Worm (Caenorhabditis elegans): Measurements from ENCODE around the gene nspg-4.

Gene nspg-4

ce11 chrX:3375320-3375719, 25.1 kb upstream of the nspg-4 start:
- no peak for TF ChIP-seq ceh-82 (tag; optimal IDR thresholded peaks at IDR 0.05)
- no peak for TF ChIP-seq ZK546.5 (tag; optimal IDR thresholded peaks at IDR 0.05)
- no peak for TF ChIP-seq mbf-1 (tag; optimal IDR thresholded peaks at IDR 0.05)
- peak; percentile 10 for TF ChIP-seq unc-55 (GFP tag; optimal IDR thresholded peaks at IDR 0.05)
- no peak for TF ChIP-seq ztf-11 (tag; optimal IDR thresholded peaks at IDR 0.05)
- no peak for TF ChIP-seq mdl-1 (tag; optimal IDR thresholded peaks at IDR 0.05)
- TF ChIP-seq nhr-25 (tag; optimal IDR thresholded peaks at IDR 0.05), result no peak

- TF ChIP-seq ceh-16 (tag; optimal IDR thresholded peaks at IDR 0.05) (no peak), Y55F3AM.14 (GFP tag; optimal IDR thresholded peaks at IDR 0.05) (no peak), elt-1 (tag; optimal IDR thresholded peaks at IDR 0.05) (no peak), nhr-12 (tag; optimal IDR thresholded peaks at IDR 0.05) (no peak)
Observed at ce11 chrX:3374642-3375041, 24.4 kb upstream of the nspg-4 start, which contains the start of gene clc-3. TSS of gene clc-3 (minus strand) at chrX:3374742.

ce11 chrX:3371264-3371663, 21.1 kb upstream of the nspg-4 start:
- TF ChIP-seq ama-1 (optimal IDR thresholded peaks at IDR 0.05), result no peak
- peak; percentile 40 for TF ChIP-seq sma-3 (GFP tag; optimal IDR thresholded peaks at IDR 0.05)
- peak; percentile 40 for TF ChIP-seq nhr-11 (tag; optimal IDR thresholded peaks at IDR 0.05)
- TF ChIP-seq crh-2 (tag; optimal IDR thresholded peaks at IDR 0.05), result peak; percentile 47
- no peak for TF ChIP-seq alr-1 (tag; optimal IDR thresholded peaks at IDR 0.05)
- peak; percentile 7 for TF ChIP-seq lin-11 (tag; optimal IDR thresholded peaks at IDR 0.05)
- peak; percentile 33 for TF ChIP-seq snpc-4 (tag; optimal IDR thresholded peaks at IDR 0.05)
- TF ChIP-seq nhr-23 (tag; optimal IDR thresholded peaks at IDR 0.05), result no peak
- TF ChIP-seq ceh-82 (tag; optimal IDR thresholded peaks at IDR 0.05), result no peak
- no peak for TF ChIP-seq dmd-4 (tag; optimal IDR thresholded peaks at IDR 0.05)
- peak; percentile 34 for TF ChIP-seq nhr-25 (tag; optimal IDR thresholded peaks at IDR 0.05)
- TF ChIP-seq nhr-21 (tag; optimal IDR thresholded peaks at IDR 0.05), result peak; percentile 78
- peak; percentile 64 for TF ChIP-seq gmeb-1 (tag; optimal IDR thresholded peaks at IDR 0.05)
- no peak for TF ChIP-seq unc-62 (GFP tag; optimal IDR thresholded peaks at IDR 0.05)
- TF ChIP-seq sma-9 (GFP tag; optimal IDR thresholded peaks at IDR 0.05), result peak; percentile 72
- TF ChIP-seq sma-9 (tag; optimal IDR thresholded peaks at IDR 0.05), result no peak
- no peak for TF ChIP-seq elt-1 (tag; optimal IDR thresholded peaks at IDR 0.05)
- TF ChIP-seq F13H6.1 (tag; optimal IDR thresholded peaks at IDR 0.05), result peak; percentile 67
- no peak for TF ChIP-seq ceh-16 (tag; optimal IDR thresholded peaks at IDR 0.05)
- TF ChIP-seq nhr-129 (tag; optimal IDR thresholded peaks at IDR 0.05), result peak; percentile 89
- TF ChIP-seq sem-4 (tag; optimal IDR thresholded peaks at IDR 0.05), result peak; percentile 53
- TF ChIP-seq mab-5 (tag; optimal IDR thresholded peaks at IDR 0.05), result peak; percentile 30
- TF ChIP-seq fos-1 (tag; optimal IDR thresholded peaks at IDR 0.05), result peak; percentile 48
- peak; percentile 37 for TF ChIP-seq C34F6.9 (tag; optimal IDR thresholded peaks at IDR 0.05)
- no peak for TF ChIP-seq ztf-1 (GFP tag; conservative IDR thresholded peaks at IDR 0.05)
- no peak for TF ChIP-seq aly-2 (tag; optimal IDR thresholded peaks at IDR 0.05)
- no peak for TF ChIP-seq nhr-12 (tag; optimal IDR thresholded peaks at IDR 0.05)
- TF ChIP-seq lin-39 (tag; optimal IDR thresholded peaks at IDR 0.05), result no peak
- TF ChIP-seq nhr-6 (tag; optimal IDR thresholded peaks at IDR 0.05), result peak; percentile 4
- no peak for TF ChIP-seq zag-1 (tag; optimal IDR thresholded peaks at IDR 0.05)
- peak; percentile 38 for TF ChIP-seq lin-13 (GFP tag; optimal IDR thresholded peaks at IDR 0.05)
- TF ChIP-seq Y55F3AM.14 (GFP tag; optimal IDR thresholded peaks at IDR 0.05), result peak; percentile 66
- TF ChIP-seq ztf-4 (tag; optimal IDR thresholded peaks at IDR 0.05), result no peak
- peak in 1 of 2 experiments; percentile 14 for TF ChIP-seq mdl-1 (tag; optimal IDR thresholded peaks at IDR 0.05)
- peak; percentile 73 for TF ChIP-seq unc-55 (GFP tag; optimal IDR thresholded peaks at IDR 0.05)
- TF ChIP-seq peb-1 (tag; optimal IDR thresholded peaks at IDR 0.05), result no peak
- TF ChIP-seq ZK546.5 (tag; optimal IDR thresholded peaks at IDR 0.05), result no peak
- TF ChIP-seq egl-27 (tag; optimal IDR thresholded peaks at IDR 0.05), result peak; percentile 34
- TF ChIP-seq lsy-2 (tag; optimal IDR thresholded peaks at IDR 0.05), result peak in 1 of 2 experiments; percentile 32

ce11 chrX:3369442-3369841, 19.2 kb upstream of the nspg-4 start:
- TF ChIP-seq skn-1 (tag; optimal IDR thresholded peaks at IDR 0.05), result no peak
- TF ChIP-seq sma-9 (GFP tag; optimal IDR thresholded peaks at IDR 0.05), result no peak
- no peak for TF ChIP-seq sma-9 (tag; optimal IDR thresholded peaks at IDR 0.05)
- no peak for TF ChIP-seq peb-1 (tag; optimal IDR thresholded peaks at IDR 0.05)
- no peak for TF ChIP-seq C34F6.9 (tag; optimal IDR thresholded peaks at IDR 0.05)
- TF ChIP-seq alr-1 (tag; optimal IDR thresholded peaks at IDR 0.05), result no peak
- TF ChIP-seq Y55F3AM.14 (GFP tag; optimal IDR thresholded peaks at IDR 0.05), result no peak
- TF ChIP-seq sem-4 (tag; optimal IDR thresholded peaks at IDR 0.05), result no peak
- no peak for TF ChIP-seq unc-39 (tag; optimal IDR thresholded peaks at IDR 0.05)
- no peak for TF ChIP-seq nhr-25 (tag; optimal IDR thresholded peaks at IDR 0.05)
- no peak for TF ChIP-seq nhr-6 (tag; optimal IDR thresholded peaks at IDR 0.05)

Data from whole organism, L2 larva.